Worm (Caenorhabditis elegans): Measurements from ENCODE around the gene nhr-17.
A peak's percentile ranks its signal among the peaks of the same experiment; 100 is the strongest.

Gene nhr-17

ce11 chrX:12659814-12660213, 7.8 kb downstream of the nhr-17 start, which contains the start of gene C02B4.3:
C02B4.3 (minus strand) TSS chrX:12659847.
- no peak for TF ChIP-seq Y55F3AM.14 (GFP tag; optimal IDR thresholded peaks at IDR 0.05)
- no peak for TF ChIP-seq gmeb-1 (tag; optimal IDR thresholded peaks at IDR 0.05)
- TF ChIP-seq mdl-1 (tag; optimal IDR thresholded peaks at IDR 0.05): no peak
- no peak for TF ChIP-seq sem-4 (tag; optimal IDR thresholded peaks at IDR 0.05)
- TF ChIP-seq ztf-1 (GFP tag; conservative IDR thresholded peaks at IDR 0.05): no peak
- TF ChIP-seq snpc-4 (tag; optimal IDR thresholded peaks at IDR 0.05): no peak
- TF ChIP-seq nhr-129 (tag; optimal IDR thresholded peaks at IDR 0.05): no peak
- no peak for TF ChIP-seq lsy-2 (tag; optimal IDR thresholded peaks at IDR 0.05)
- TF ChIP-seq nhr-25 (tag; optimal IDR thresholded peaks at IDR 0.05): no peak
- no peak for TF ChIP-seq R02D3.7 (tag; optimal IDR thresholded peaks at IDR 0.05)
- no peak for TF ChIP-seq mbf-1 (tag; optimal IDR thresholded peaks at IDR 0.05)

- TF ChIP-seq nhr-12 (tag; optimal IDR thresholded peaks at IDR 0.05) (no peak), sma-9 (GFP tag; optimal IDR thresholded peaks at IDR 0.05) (no peak), sma-9 (tag; optimal IDR thresholded peaks at IDR 0.05) (no peak), ceh-16 (tag; optimal IDR thresholded peaks at IDR 0.05) (no peak), snpc-4 (tag; optimal IDR thresholded peaks at IDR 0.05) (no peak), mab-5 (tag; optimal IDR thresholded peaks at IDR 0.05) (no peak), ZK546.5 (tag; optimal IDR thresholded peaks at IDR 0.05) (no peak), mbf-1 (tag; optimal IDR thresholded peaks at IDR 0.05) (no peak), mdl-1 (tag; optimal IDR thresholded peaks at IDR 0.05) (peak; percentile 35 to 41), peb-1 (tag; optimal IDR thresholded peaks at IDR 0.05) (peak; percentile 22), crh-2 (tag; optimal IDR thresholded peaks at IDR 0.05) (no peak), lin-39 (tag; optimal IDR thresholded peaks at IDR 0.05) (no peak), unc-55 (GFP tag; optimal IDR thresholded peaks at IDR 0.05) (peak; percentile 29), C34F6.9 (tag; optimal IDR thresholded peaks at IDR 0.05) (no peak), R02D3.7 (tag; optimal IDR thresholded peaks at IDR 0.05) (no peak), aly-2 (tag; optimal IDR thresholded peaks at IDR 0.05) (no peak), nhr-6 (tag; optimal IDR thresholded peaks at IDR 0.05) (no peak), nhr-77 (tag; optimal IDR thresholded peaks at IDR 0.05) (no peak), nhr-23 (tag; optimal IDR thresholded peaks at IDR 0.05) (no peak), alr-1 (tag; optimal IDR thresholded peaks at IDR 0.05) (no peak), ztf-11 (tag; optimal IDR thresholded peaks at IDR 0.05) (no peak), egl-27 (tag; optimal IDR thresholded peaks at IDR 0.05) (peak; percentile 45), ztf-1 (GFP tag; conservative IDR thresholded peaks at IDR 0.05) (no peak), nhr-129 (tag; optimal IDR thresholded peaks at IDR 0.05) (no peak), Y55F3AM.14 (GFP tag; optimal IDR thresholded peaks at IDR 0.05) (peak; percentile 36), zag-1 (tag; optimal IDR thresholded peaks at IDR 0.05) (peak; percentile 41), unc-39 (tag; optimal IDR thresholded peaks at IDR 0.05) (no peak), dmd-4 (tag; optimal IDR thresholded peaks at IDR 0.05) (no peak), blmp-1 (tag; optimal IDR thresholded peaks at IDR 0.05; ENCODE audit: insufficient read depth) (peak; percentile 89), skn-1 (tag; optimal IDR thresholded peaks at IDR 0.05) (no peak), lsy-2 (tag; optimal IDR thresholded peaks at IDR 0.05) (peak in 1 of 2 experiments; percentile 28), nhr-237 (tag; optimal IDR thresholded peaks at IDR 0.05) (no peak), elt-3 (tag; optimal IDR thresholded peaks at IDR 0.05) (no peak), nhr-25 (tag; optimal IDR thresholded peaks at IDR 0.05) (no peak), unc-62 (GFP tag; optimal IDR thresholded peaks at IDR 0.05) (no peak), sem-4 (tag; optimal IDR thresholded peaks at IDR 0.05) (peak; percentile 2), ztf-4 (tag; optimal IDR thresholded peaks at IDR 0.05) (no peak), fos-1 (tag; optimal IDR thresholded peaks at IDR 0.05) (peak; percentile 37), elt-1 (tag; optimal IDR thresholded peaks at IDR 0.05) (no peak), ceh-82 (tag; optimal IDR thresholded peaks at IDR 0.05) (no peak), nhr-11 (tag; optimal IDR thresholded peaks at IDR 0.05) (no peak), gmeb-1 (tag; optimal IDR thresholded peaks at IDR 0.05) (no peak), nhr-10 (tag; optimal IDR thresholded peaks at IDR 0.05) (no peak), F13H6.1 (tag; optimal IDR thresholded peaks at IDR 0.05) (peak; percentile 65), lin-13 (GFP tag; optimal IDR thresholded peaks at IDR 0.05) (no peak), sma-3 (GFP tag; optimal IDR thresholded peaks at IDR 0.05) (no peak), nhr-21 (tag; optimal IDR thresholded peaks at IDR 0.05) (peak; percentile 8), lin-11 (tag; optimal IDR thresholded peaks at IDR 0.05) (no peak), ama-1 (optimal IDR thresholded peaks at IDR 0.05) (no peak)
Observed at ce11 chrX:12656420-12657033, 11.1 kb downstream of the nhr-17 start.
